Fruit fly (Drosophila melanogaster) whole organism, embryonic: ENCODE measurements around the gene bero.
A peak's percentile ranks its signal among the peaks of the same experiment; 100 is the strongest.

ENCODE experiments used
- Awh ChIP-seq: fragments of 200-800 bp; sonication (Bioruptor generic); IDR thresholded peaks from 2 replicates; pipeline ENCODE4, ENCODE4 v1.3.6; 2022; ENCODE audit warnings: missing biosample characterization, missing genetic modification characterization
- Bdp1 ChIP-seq: fragments of 200-800 bp; sonication (Bioruptor generic); optimal IDR thresholded peaks from 3 replicates; lab custom pipeline; 2016; ENCODE audit warnings: missing biosample characterization, missing genetic modification characterization
- CG10654 ChIP-seq: fragments of 200-800 bp; sonication (Bioruptor generic); optimal IDR thresholded peaks from 2 replicates; lab custom pipeline; 2016; ENCODE audit warnings: missing biosample characterization, missing genetic modification characterization
- CG11247 ChIP-seq: fragments of 200-800 bp; sonication (Bioruptor generic); IDR thresholded peaks from 2 replicates; pipeline ENCODE4 v1.3.6; 2022; ENCODE audit warnings: missing biosample characterization, missing genetic modification characterization
- CG12299 ChIP-seq: fragments of 200-800 bp; sonication (Bioruptor generic); optimal IDR thresholded peaks from 2 replicates; lab custom pipeline; 2018; ENCODE audit warnings: missing biosample characterization, mild to moderate bottlenecking, missing genetic modification characterization
- CG12391 ChIP-seq: fragments of 200-800 bp; sonication (Bioruptor generic); optimal IDR thresholded peaks from 3 replicates; lab custom pipeline; 2018; ENCODE audit warnings: missing biosample characterization, mild to moderate bottlenecking, missing genetic modification characterization, moderate library complexity
- CG14014 ChIP-seq: fragments of 200-800 bp; sonication (Bioruptor generic); IDR thresholded peaks from 2 replicates; pipeline ENCODE4 v1.3.6; 2022; ENCODE audit warnings: missing biosample characterization, missing genetic modification characterization
- CG14965 ChIP-seq: fragments of 200-800 bp; sonication (Bioruptor generic); optimal IDR thresholded peaks from 2 replicates; lab custom pipeline; 2016; ENCODE audit warnings: missing biosample characterization, missing genetic modification characterization, borderline replicate concordance
- CG15269 ChIP-seq: fragments of 200-800 bp; sonication (Bioruptor generic); optimal IDR thresholded peaks from 2 replicates; lab custom pipeline; 2018; ENCODE audit warnings: missing biosample characterization, mild to moderate bottlenecking, missing genetic modification characterization, moderate library complexity
- CG16813 ChIP-seq: fragments of 200-800 bp; sonication (Bioruptor generic); IDR thresholded peaks from 3 replicates; pipeline ENCODE4 v1.3.6; 2022; ENCODE audit warnings: missing biosample characterization, missing genetic modification characterization; ENCODE audit not compliant: partially characterized antibody
- CG18619 ChIP-seq: fragments of 200-800 bp; sonication (Bioruptor generic); optimal IDR thresholded peaks from 3 replicates; lab custom pipeline; 2017; ENCODE audit warnings: missing biosample characterization, mild to moderate bottlenecking, missing genetic modification characterization
- CG18764 ChIP-seq: fragments of 200-800 bp; sonication (Bioruptor generic); optimal IDR thresholded peaks from 3 replicates; lab custom pipeline; 2016; ENCODE audit warnings: missing biosample characterization, missing genetic modification characterization
- CG2712 ChIP-seq: fragments of 200-800 bp; optimal IDR thresholded peaks from 3 replicates; lab custom pipeline; 2019; ENCODE audit warnings: missing biosample characterization, mild to moderate bottlenecking, missing genetic modification characterization, moderate library complexity
- CG3281 ChIP-seq: fragments of 200-800 bp; sonication (Bioruptor generic); optimal IDR thresholded peaks from 3 replicates; lab custom pipeline; 2017; ENCODE audit warnings: missing biosample characterization, mild to moderate bottlenecking, missing genetic modification characterization
- CG3838 ChIP-seq: fragments of 200-800 bp; sonication (Bioruptor generic); optimal IDR thresholded peaks from 3 replicates; lab custom pipeline; 2016; ENCODE audit warnings: missing biosample characterization, missing genetic modification characterization
- CG4328 ChIP-seq: fragments of 200-800 bp; sonication (Bioruptor generic); optimal IDR thresholded peaks from 3 replicates; lab custom pipeline; 2017; ENCODE audit warnings: missing biosample characterization, missing genetic modification reagents, missing genetic modification characterization
- CG4360 ChIP-seq: fragments of 200-800 bp; sonication (Bioruptor generic); IDR thresholded peaks from 2 replicates; pipeline ENCODE4 v1.3.6; 2022; ENCODE audit warnings: missing biosample characterization, missing genetic modification characterization
- CG4707 ChIP-seq: fragments of 200-800 bp; sonication (Bioruptor generic); optimal IDR thresholded peaks from 2 replicates; lab custom pipeline; 2018; ENCODE audit warnings: missing biosample characterization, mild to moderate bottlenecking, missing genetic modification characterization, moderate library complexity
- CG6813 ChIP-seq: fragments of 200-800 bp; sonication (Bioruptor generic); optimal IDR thresholded peaks from 2 replicates; lab custom pipeline; 2017; ENCODE audit warnings: missing biosample characterization, missing genetic modification characterization, mild to moderate bottlenecking, moderate library complexity, missing genetic modification reagents
- CG8388 ChIP-seq: fragments of 200-800 bp; sonication (Bioruptor generic); optimal IDR thresholded peaks from 2 replicates; lab custom pipeline; 2019; ENCODE audit warnings: missing biosample characterization, mild to moderate bottlenecking, missing genetic modification characterization, moderate library complexity
- CG8765 ChIP-seq: fragments of 200-800 bp; sonication (Bioruptor generic); IDR thresholded peaks from 2 replicates; pipeline ENCODE4 v1.3.6; 2022; ENCODE audit warnings: missing biosample characterization, missing genetic modification characterization
- CG8924 ChIP-seq: fragments of 200-800 bp; optimal IDR thresholded peaks from 3 replicates; lab custom pipeline; 2019; ENCODE audit warnings: missing biosample characterization, mild to moderate bottlenecking, missing genetic modification characterization, moderate library complexity
- CHES-1-like ChIP-seq: fragments of 200-800 bp; sonication (Bioruptor generic); optimal IDR thresholded peaks from 2 replicates; lab custom pipeline; 2016; ENCODE audit warnings: missing biosample characterization, missing genetic modification characterization
- D ChIP-seq, 2 experiments: fragments of 200-800 bp in 1 of 2; fragments of >200 bp in 1 of 2; sonication (Bioruptor generic) in 1 of 2; optimal IDR thresholded peaks; 2 replicates in 1 of 2; 3 replicates in 1 of 2; lab custom pipeline; 2017; ENCODE audit warnings: mild to moderate bottlenecking in 1 of 2, missing biosample characterization in 1 of 2, missing genetic modification characterization in 1 of 2, missing genetic modification reagents in 1 of 2
- Dip2 ChIP-seq: fragments of 200-800 bp; sonication (Bioruptor generic); IDR thresholded peaks from 2 replicates; pipeline ENCODE4 v1.3.6; 2022; ENCODE audit warnings: missing biosample characterization, missing genetic modification characterization
- Dp ChIP-seq: fragments of 200-800 bp; sonication (Bioruptor generic); optimal IDR thresholded peaks from 2 replicates; lab custom pipeline; 2018; ENCODE audit warnings: missing biosample characterization, mild to moderate bottlenecking, missing genetic modification characterization, moderate library complexity
- Drgx ChIP-seq: fragments of 200-800 bp; sonication (Bioruptor generic); IDR thresholded peaks from 2 replicates; pipeline ENCODE4 v1.3.6; 2022; ENCODE audit warnings: missing biosample characterization, missing genetic modification characterization
- ERR ChIP-seq: fragments of 200-800 bp; sonication (Bioruptor generic); optimal IDR thresholded peaks from 2 replicates; lab custom pipeline; 2016; ENCODE audit warnings: missing biosample characterization, missing genetic modification characterization
- Ets65A ChIP-seq: fragments of 200-800 bp; sonication (Bioruptor generic); peaks from one replicate; lab custom pipeline; 2016; ENCODE audit warnings: missing biosample characterization, missing genetic modification characterization
- NC2β ChIP-seq: fragments of 200-800 bp; sonication (Bioruptor generic); optimal IDR thresholded peaks from 2 replicates; lab custom pipeline; 2016; ENCODE audit warnings: missing biosample characterization, missing genetic modification characterization
- Neu2 ChIP-seq: fragments of 200-800 bp; sonication (Bioruptor generic); optimal IDR thresholded peaks from 3 replicates; lab custom pipeline; 2016; ENCODE audit warnings: missing biosample characterization, missing genetic modification characterization, borderline replicate concordance
- Six4 ChIP-seq: fragments of 200-800 bp; sonication (Bioruptor generic); optimal IDR thresholded peaks from 2 replicates; lab custom pipeline; 2016; ENCODE audit warnings: missing biosample characterization, missing genetic modification characterization
- Taf1 ChIP-seq: fragments of 200-800 bp; sonication (Bioruptor generic); IDR thresholded peaks from 2 replicates; pipeline ENCODE4 v1.3.6; 2022; ENCODE audit warnings: missing biosample characterization, missing genetic modification characterization
- Trl ChIP-seq, 3 experiments: fragments of >200 bp in 2 of 3; fragments of 200-800 bp in 1 of 3; sonication (Bioruptor generic) in 1 of 3; optimal IDR thresholded peaks; 2 replicates in 1 of 3; 3 replicates in 2 of 3; lab custom pipeline; 2016 to 2017; ENCODE audit warnings: missing biosample characterization in 1 of 3, missing genetic modification characterization in 1 of 3
- abd-A ChIP-seq: fragments of 200-800 bp; sonication (Bioruptor generic); optimal IDR thresholded peaks from 3 replicates; lab custom pipeline; 2019; ENCODE audit warnings: missing biosample characterization, mild to moderate bottlenecking, missing genetic modification characterization, moderate library complexity
- amos ChIP-seq: fragments of 200-800 bp; sonication (Bioruptor generic); IDR thresholded peaks from 2 replicates; pipeline ENCODE4 v1.3.6; 2022; ENCODE audit warnings: missing biosample characterization, missing genetic modification characterization; ENCODE audit not compliant: partially characterized antibody
- aop ChIP-seq: fragments of 200-800 bp; sonication (Bioruptor generic); IDR thresholded peaks from 2 replicates; pipeline ENCODE4 v1.3.6; 2022; ENCODE audit warnings: missing biosample characterization, missing genetic modification characterization
- btn ChIP-seq: fragments of 200-800 bp; sonication (Bioruptor generic); optimal IDR thresholded peaks from 2 replicates; lab custom pipeline; 2016; ENCODE audit warnings: missing biosample characterization, missing genetic modification characterization
- crp ChIP-seq, 2 experiments: fragments of 200-800 bp; sonication (Bioruptor generic); optimal IDR thresholded peaks; 2 replicates in 1 of 2; 3 replicates in 1 of 2; lab custom pipeline; 2017; ENCODE audit warnings: missing biosample characterization in 2 of 2, missing genetic modification characterization in 2 of 2, mild to moderate bottlenecking in 1 of 2, moderate library complexity in 1 of 2
- dmrt99B ChIP-seq: fragments of 200-800 bp; sonication (Bioruptor generic); optimal IDR thresholded peaks from 2 replicates; lab custom pipeline; 2018; ENCODE audit warnings: missing biosample characterization, mild to moderate bottlenecking, missing genetic modification characterization, moderate library complexity
- eve ChIP-seq, 2 experiments: fragments of >200 bp; optimal IDR thresholded peaks; 2 replicates each; lab custom pipeline; 2017; ENCODE audit warnings: missing biosample characterization in 2 of 2, missing genetic modification characterization in 2 of 2
- gem ChIP-seq: fragments of 200-800 bp; sonication (Bioruptor generic); optimal IDR thresholded peaks from 2 replicates; lab custom pipeline; 2019; ENCODE audit warnings: missing biosample characterization, mild to moderate bottlenecking, missing genetic modification characterization, moderate library complexity
- run ChIP-seq: fragments of 200-800 bp; sonication (Bioruptor generic); optimal IDR thresholded peaks from 3 replicates; lab custom pipeline; 2018; ENCODE audit warnings: missing biosample characterization, mild to moderate bottlenecking, missing genetic modification characterization
- sens ChIP-seq: fragments of 200-800 bp; sonication (Bioruptor generic); peaks from one replicate; lab custom pipeline; 2016; ENCODE audit warnings: missing biosample characterization, missing genetic modification characterization
- slp2 ChIP-seq: fragments of 200-800 bp; sonication (Bioruptor generic); optimal IDR thresholded peaks from 2 replicates; lab custom pipeline; 2016; ENCODE audit warnings: missing biosample characterization, missing genetic modification characterization
- sqz ChIP-seq: fragments of 200-800 bp; sonication (Bioruptor generic); optimal IDR thresholded peaks from 3 replicates; lab custom pipeline; 2018; ENCODE audit warnings: missing biosample characterization, mild to moderate bottlenecking, missing genetic modification characterization
- ssp ChIP-seq: fragments of 200-800 bp; sonication (Bioruptor generic); IDR thresholded peaks from 2 replicates; pipeline ENCODE4 v1.3.6; 2022; ENCODE audit warnings: missing biosample characterization, missing genetic modification characterization
- tin ChIP-seq: fragments of 200-800 bp; sonication (Bioruptor generic); optimal IDR thresholded peaks from 3 replicates; lab custom pipeline; 2016; ENCODE audit warnings: missing biosample characterization, missing genetic modification characterization
- tna ChIP-seq: fragments of 200-800 bp; sonication (Bioruptor generic); IDR thresholded peaks from 2 replicates; pipeline ENCODE4 v1.3.6; 2022; ENCODE audit warnings: missing biosample characterization, missing genetic modification characterization; ENCODE audit not compliant: partially characterized antibody

bero gene

DNA sequence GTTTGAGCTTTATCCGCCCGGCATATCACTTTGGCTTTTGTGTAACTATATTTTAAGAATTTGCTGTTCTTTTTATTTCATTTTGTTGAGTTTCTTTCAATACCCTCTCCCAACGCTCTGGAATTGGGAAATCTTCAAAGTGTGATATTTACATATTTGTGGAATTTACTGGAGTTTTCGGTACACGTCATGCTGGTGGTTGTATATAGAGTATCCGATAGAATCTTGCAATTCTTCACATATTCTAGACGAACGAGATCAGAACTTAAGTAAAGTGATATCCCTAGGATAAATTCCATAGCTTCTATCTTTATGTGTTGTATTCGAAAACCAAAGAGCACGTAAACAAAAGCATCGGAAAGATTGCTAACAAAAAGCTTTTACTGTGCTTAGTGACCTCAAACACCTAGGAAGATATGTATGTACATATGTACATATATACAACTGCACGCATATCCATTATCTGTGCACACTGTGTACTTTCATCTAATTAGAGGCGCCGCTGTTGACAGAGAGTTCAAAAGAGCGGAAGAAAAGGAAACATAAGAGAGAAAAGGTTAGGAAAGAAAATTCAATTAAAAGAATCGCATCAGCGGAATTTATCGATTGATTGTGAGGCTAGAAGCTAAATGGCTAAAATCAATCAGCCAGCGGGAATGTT, 38.3 kb downstream of the bero start (continued):
- TF ChIP-seq sens (GFP tag; lab: Kevin White, UChicago), result peak; percentile 88
- TF ChIP-seq CG14014 (GFP tag; lab: Robert Waterston, UW), result peak; percentile 68; the same call in 1 of the 2 replicates
- no peak for TF ChIP-seq Ets65A (GFP tag; lab: Kevin White, UChicago)
- TF ChIP-seq aop, result no peak
- TF ChIP-seq CHES-1-like, result no peak
- TF ChIP-seq gem (tag; lab: Kevin White, UChicago), result peak; percentile 37
- TF ChIP-seq eve (GFP tag; optimal IDR thresholded peaks at IDR 0.05; lab: Kevin White, UChicago), result peak in 1 of 2 experiments; percentile 20
- TF ChIP-seq CG4360, result no peak
- no peak for TF ChIP-seq Drgx
- no peak for TF ChIP-seq Dip2 (GFP tag; lab: Robert Waterston, UW)
- TF ChIP-seq abd-A, result no peak
- no peak for TF ChIP-seq CG3281 (GFP tag; lab: Kevin White, UChicago)
- TF ChIP-seq CG4707 (GFP tag; lab: Kevin White, UChicago), result peak; percentile 89
- peak; percentile 46 for TF ChIP-seq run (tag; lab: Kevin White, UChicago)
- peak; percentile 32 for TF ChIP-seq CG15269
- peak; percentile 17 for TF ChIP-seq CG3838 (GFP tag; lab: Kevin White, UChicago)
- TF ChIP-seq CG11247 (GFP tag; lab: Robert Waterston, UW), result no peak
- TF ChIP-seq sqz (GFP tag; lab: Kevin White, UChicago), result peak; percentile 61
- TF ChIP-seq btn (GFP tag; lab: Kevin White, UChicago), result peak; percentile 9
- TF ChIP-seq ssp (GFP tag; lab: Robert Waterston, UW), result no peak
- TF ChIP-seq CG2712, result no peak
- no peak for TF ChIP-seq slp2 (GFP tag; lab: Kevin White, UChicago)
- peak; percentile 21 for TF ChIP-seq Six4 (GFP tag; lab: Kevin White, UChicago)
- no peak for TF ChIP-seq ERR (GFP tag; lab: Kevin White, UChicago)
- TF ChIP-seq D (optimal IDR thresholded peaks at IDR 0.05; lab: Kevin White, UChicago), result no peak
- peak; percentile 54 for TF ChIP-seq D (GFP tag; optimal IDR thresholded peaks at IDR 0.05; lab: Kevin White, UChicago)
- peak; percentile 76 for TF ChIP-seq Awh
- no peak for TF ChIP-seq Neu2 (GFP tag; lab: Kevin White, UChicago)
- TF ChIP-seq CG8388 (GFP tag; lab: Kevin White, UChicago), result no peak
- peak; percentile 6 for TF ChIP-seq CG8924 (tag; lab: Kevin White, UChicago)
- TF ChIP-seq Trl (optimal IDR thresholded peaks at IDR 0.05; lab: Kevin White, UChicago), result no peak
- TF ChIP-seq Trl (GFP tag; optimal IDR thresholded peaks at IDR 0.05; lab: Kevin White, UChicago), result no peak
- TF ChIP-seq CG18619 (GFP tag; lab: Kevin White, UChicago), result peak; percentile 42
- no peak for TF ChIP-seq CG12391 (tag; lab: Kevin White, UChicago)
- no peak for TF ChIP-seq CG14965
- no peak for TF ChIP-seq CG16813 (GFP tag; lab: Robert Waterston, UW)
- TF ChIP-seq crp (GFP tag; optimal IDR thresholded peaks at IDR 0.05; lab: Kevin White, UChicago), result no peak
- peak; percentile 48 for TF ChIP-seq CG12299
- no peak for TF ChIP-seq Dp (GFP tag; lab: Kevin White, UChicago)
- TF ChIP-seq NC2β (GFP tag; lab: Kevin White, UChicago), result no peak
- no peak for TF ChIP-seq CG8765 (GFP tag; lab: Robert Waterston, UW)
- TF ChIP-seq CG18764 (GFP tag; lab: Kevin White, UChicago), result peak; percentile 35
- TF ChIP-seq CG10654 (GFP tag; lab: Kevin White, UChicago), result no peak
- TF ChIP-seq CG6813, result peak; percentile 60
- no peak for TF ChIP-seq Taf1
- peak; percentile 61 for TF ChIP-seq CG4328
- peak; percentile 47 for TF ChIP-seq dmrt99B (tag; lab: Kevin White, UChicago)
- TF ChIP-seq tna (GFP tag; lab: Robert Waterston, UW), result no peak
- no peak for TF ChIP-seq Bdp1 (GFP tag; lab: Kevin White, UChicago)
- no peak for TF ChIP-seq tin (GFP tag; lab: Kevin White, UChicago)
- TF ChIP-seq amos (GFP tag; lab: Robert Waterston, UW), result no peak
